Fruit fly (Drosophila melanogaster): ENCODE measurements around the gene Sfp26Ad.

The Sfp26Ad gene

DNA sequence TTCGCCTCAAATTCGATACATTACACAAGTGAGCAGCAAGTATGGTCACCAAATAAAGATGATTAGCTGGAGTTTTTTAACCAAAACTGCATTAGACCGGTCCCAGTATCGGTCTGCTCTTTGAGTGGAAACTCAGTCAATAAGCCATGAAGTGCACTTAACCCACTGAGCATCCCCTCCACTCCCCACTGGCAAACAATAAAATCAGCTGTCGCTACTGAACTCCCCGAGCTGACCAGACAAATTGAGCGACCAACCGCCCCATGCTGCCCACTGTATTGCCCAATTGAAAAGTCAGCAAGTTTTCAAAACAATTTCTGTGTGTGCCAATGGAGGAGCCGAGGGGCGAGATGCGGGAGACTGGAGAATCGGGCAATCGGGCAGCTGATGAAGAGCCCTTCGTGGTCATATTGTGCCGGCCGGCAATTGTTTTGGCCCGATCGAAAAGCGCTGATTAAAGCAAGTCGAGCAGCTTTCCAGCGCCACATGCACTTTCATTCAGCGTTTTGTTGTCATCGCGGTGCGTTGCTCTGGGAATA, 43.9 kb downstream of the Sfp26Ad start:
- TF ChIP-seq Blimp-1 (GFP tag; optimal IDR thresholded peaks at IDR 0.05) (peak; percentile 11), Eip78C (GFP tag) (peak; percentile 23), CG11902 (GFP tag; optimal IDR thresholded peaks at IDR 0.05) (no peak), cyc (GFP tag; optimal IDR thresholded peaks at IDR 0.05) (no peak), fd85E (GFP tag; optimal IDR thresholded peaks at IDR 0.05) (no peak), Ets21C (GFP tag; optimal IDR thresholded peaks at IDR 0.05) (no peak), Ets96B (tag; optimal IDR thresholded peaks at IDR 0.05) (no peak), CG4318 (GFP tag; optimal IDR thresholded peaks at IDR 0.05) (no peak), Sox14 (GFP tag; optimal IDR thresholded peaks at IDR 0.05) (no peak)

DNA sequence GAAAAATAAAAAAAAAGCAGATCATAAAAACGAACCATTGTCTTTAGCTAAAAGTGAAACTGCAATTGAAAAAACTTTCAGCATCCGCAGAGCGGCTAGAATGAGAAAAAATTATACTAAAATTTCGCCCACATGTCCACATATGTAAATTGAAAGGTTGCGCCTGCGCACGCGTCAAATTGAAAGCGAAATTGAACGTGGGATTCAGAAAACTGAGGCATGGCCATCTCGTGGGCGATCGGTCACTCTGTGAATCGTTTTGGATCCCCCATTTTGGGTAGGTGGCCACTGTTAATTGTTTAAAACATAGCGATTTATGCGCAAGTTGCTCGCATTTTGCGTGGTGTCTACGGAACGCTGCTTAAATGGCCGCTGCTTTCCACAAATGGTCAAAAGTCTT, 48.6 kb downstream of the Sfp26Ad start:
- TF ChIP-seq vri (GFP tag; optimal IDR thresholded peaks at IDR 0.05) = no peak
- TF ChIP-seq Met (GFP tag; optimal IDR thresholded peaks at IDR 0.05) = no peak
- TF ChIP-seq Sox102F (GFP tag; optimal IDR thresholded peaks at IDR 0.05) = no peak
- TF ChIP-seq net (GFP tag; optimal IDR thresholded peaks at IDR 0.05) = no peak
- no peak for TF ChIP-seq fd59A (GFP tag; optimal IDR thresholded peaks at IDR 0.05)
- no peak for TF ChIP-seq Hr4 (GFP tag; optimal IDR thresholded peaks at IDR 0.05)
- TF ChIP-seq CG9139 (GFP tag; optimal IDR thresholded peaks at IDR 0.05) = no peak
- TF ChIP-seq eg (GFP tag; IDR thresholded peaks at IDR 0.05) = no peak
- TF ChIP-seq CG8319 (GFP tag; optimal IDR thresholded peaks at IDR 0.05) = no peak
- TF ChIP-seq CG10631 (GFP tag; optimal IDR thresholded peaks at IDR 0.05) = no peak
- TF ChIP-seq CG6808 (GFP tag; optimal IDR thresholded peaks at IDR 0.05) = no peak
- TF ChIP-seq Smox (GFP tag; optimal IDR thresholded peaks at IDR 0.05) = no peak
- TF ChIP-seq CG3032 (tag; optimal IDR thresholded peaks at IDR 0.05) = no peak
- no peak for TF ChIP-seq Ets96B (tag; optimal IDR thresholded peaks at IDR 0.05)
- TF ChIP-seq cyc (GFP tag; optimal IDR thresholded peaks at IDR 0.05) = no peak
- no peak for TF ChIP-seq acj6 (GFP tag; optimal IDR thresholded peaks at IDR 0.05)
- no peak for TF ChIP-seq OdsH (GFP tag; optimal IDR thresholded peaks at IDR 0.05)

DNA sequence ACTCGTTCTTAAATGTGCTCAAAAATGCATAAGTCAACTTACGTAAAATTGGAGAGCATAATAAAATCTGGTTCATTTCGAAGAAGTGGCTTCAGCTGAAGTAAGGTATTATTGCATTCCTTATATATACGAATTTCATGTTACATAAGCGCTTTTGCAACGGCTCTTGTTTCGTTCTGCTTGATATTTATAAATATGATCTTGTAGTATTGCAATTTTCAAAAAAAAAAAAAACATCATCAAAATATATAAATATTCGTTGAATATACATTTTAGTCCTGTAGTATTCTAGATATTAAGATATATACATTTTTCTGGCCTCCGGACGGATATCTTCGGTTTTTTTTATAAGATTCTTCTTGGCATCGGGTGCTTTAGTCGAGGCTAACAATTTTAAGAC, 49.3 kb downstream of the Sfp26Ad start, which contains the start of gene Acp26Aa:
TSS of gene Acp26Aa (minus strand) at position 101 of the 400 bp plus-strand sequence.
- no peak for TF ChIP-seq CG8632 (GFP tag; optimal IDR thresholded peaks at IDR 0.05)
- TF ChIP-seq Sox15 (GFP tag; optimal IDR thresholded peaks at IDR 0.05) = no peak
- TF ChIP-seq svp (GFP tag) = peak; percentile 5

DNA sequence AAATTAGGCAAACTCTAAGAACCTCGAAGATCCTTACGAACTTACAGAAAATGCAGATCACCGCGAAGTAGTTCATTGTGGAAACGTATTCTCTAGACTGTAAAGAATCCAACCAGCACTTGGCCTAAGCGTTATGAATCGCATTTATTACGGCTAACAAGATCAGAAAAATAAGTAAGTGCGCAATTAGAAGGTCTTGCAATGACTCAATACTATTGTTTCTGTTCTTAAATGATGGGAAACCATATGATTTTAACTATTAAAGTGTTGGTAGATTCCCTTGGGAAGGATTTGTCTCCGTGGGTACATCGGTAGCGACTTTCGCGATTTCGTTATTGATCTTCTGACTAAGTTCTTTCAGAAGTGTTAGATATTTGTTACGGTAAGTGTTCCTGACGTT, 50.3 kb downstream of the Sfp26Ad start, which contains the start of gene Acp26Ab:
TSS of gene Acp26Ab (minus strand) at position 101 of the 400 bp plus-strand sequence.
- TF ChIP-seq fkh (GFP tag; optimal IDR thresholded peaks at IDR 0.05) = no peak
- no peak for TF ChIP-seq esn (GFP tag; optimal IDR thresholded peaks at IDR 0.05)
- no peak for TF ChIP-seq net (GFP tag; optimal IDR thresholded peaks at IDR 0.05)
- no peak for TF ChIP-seq salr (GFP tag; optimal IDR thresholded peaks at IDR 0.05)
- TF ChIP-seq topi (GFP tag; optimal IDR thresholded peaks at IDR 0.05) = no peak
- TF ChIP-seq Hr4 (GFP tag; optimal IDR thresholded peaks at IDR 0.05) = no peak
- TF ChIP-seq Ets96B (tag; optimal IDR thresholded peaks at IDR 0.05) = no peak
- TF ChIP-seq CG11902 (GFP tag; optimal IDR thresholded peaks at IDR 0.05) = no peak
- no peak for TF ChIP-seq Blimp-1 (GFP tag; optimal IDR thresholded peaks at IDR 0.05)
- TF ChIP-seq dac (GFP tag; optimal IDR thresholded peaks at IDR 0.05) = no peak
- no peak for TF ChIP-seq Hr38 (GFP tag; optimal IDR thresholded peaks at IDR 0.05)
- TF ChIP-seq Sox15 (GFP tag; optimal IDR thresholded peaks at IDR 0.05) = no peak
- no peak for TF ChIP-seq CG9139 (GFP tag; optimal IDR thresholded peaks at IDR 0.05)
- no peak for TF ChIP-seq CG34406 (GFP tag; optimal IDR thresholded peaks at IDR 0.05)
- no peak for TF ChIP-seq Hr39 (GFP tag; optimal IDR thresholded peaks at IDR 0.05)
- no peak for TF ChIP-seq CG32006 (GFP tag; optimal IDR thresholded peaks at IDR 0.05)

Data from whole organism, prepupa.